Worm (Caenorhabditis elegans) whole organism, late embryonic: ENCODE measurements around the gene R53.8.

ENCODE experiments used
- ceh-9 ChIP-seq: sonication (generic microtip); optimal IDR thresholded peaks from 2 replicates; lab custom pipeline; 2016; ENCODE audit warnings: mild to moderate bottlenecking, missing genetic modification characterization, inconsistent platforms, missing compliant biosample characterization
- dmd-4 ChIP-seq: sonication (generic microtip); optimal IDR thresholded peaks from 2 replicates; lab custom pipeline; 2016; ENCODE audit warnings: borderline replicate concordance, missing genetic modification characterization, missing compliant biosample characterization
- elt-2 ChIP-seq: sonication (generic microtip); optimal IDR thresholded peaks from 2 replicates; lab custom pipeline; 2016; ENCODE audit warnings: missing genetic modification reagents, missing genetic modification characterization, missing compliant biosample characterization
- fkh-10 ChIP-seq: fragments of 150-350 bp; optimal IDR thresholded peaks from 2 replicates; lab custom pipeline; 2014; ENCODE audit warnings: missing biosample characterization, missing genetic modification reagents, missing genetic modification characterization
- nfya-1 ChIP-seq: sonication (generic microtip); optimal IDR thresholded peaks from 2 replicates; lab custom pipeline; 2017; ENCODE audit warnings: missing genetic modification characterization, mild to moderate bottlenecking, missing compliant biosample characterization, antibody characterized with exemption, moderate library complexity
- nhr-11 ChIP-seq: fragments of 150-350 bp; optimal IDR thresholded peaks from 2 replicates; lab custom pipeline; 2014; ENCODE audit warnings: missing biosample characterization, missing genetic modification characterization
- nhr-232 ChIP-seq: sonication (generic microtip); optimal IDR thresholded peaks from 2 replicates; lab custom pipeline; 2016; ENCODE audit warnings: missing genetic modification characterization, missing compliant biosample characterization
- sdc-2 ChIP-seq: sonication (generic microtip); optimal IDR thresholded peaks from 2 replicates; lab custom pipeline; 2016; ENCODE audit warnings: missing genotype, missing genetic modification characterization, missing compliant biosample characterization
- unc-55 ChIP-seq: sonication (generic microtip); optimal IDR thresholded peaks from 2 replicates; lab custom pipeline; 2017; ENCODE audit warnings: missing biosample characterization, missing genetic modification reagents, missing genetic modification characterization
- unc-86 ChIP-seq: sonication (generic microtip); optimal IDR thresholded peaks from 2 replicates; lab custom pipeline; 2016; ENCODE audit warnings: missing genetic modification characterization, missing compliant biosample characterization

DNA sequence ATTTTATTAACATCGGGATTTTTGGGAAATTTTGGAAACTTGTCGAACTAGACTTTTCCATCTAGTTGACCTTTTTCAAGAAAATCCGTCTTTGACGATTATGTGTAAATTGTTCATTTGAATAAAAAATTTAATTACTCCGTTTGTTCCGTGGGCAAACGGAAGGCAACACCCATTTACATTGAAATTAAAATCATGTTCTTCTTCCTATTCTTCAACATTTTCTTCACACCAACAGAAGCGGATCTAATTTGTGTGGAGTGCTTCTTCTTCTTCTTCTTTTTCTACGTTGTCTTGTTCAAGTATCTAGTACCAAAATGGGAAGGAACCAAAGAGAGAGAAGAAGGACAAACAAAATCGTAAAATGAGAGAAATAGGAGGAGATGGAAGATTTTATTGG is 5.9 kb downstream of the R53.8 start:
- no peak for TF ChIP-seq sdc-2 (tag; lab: Kevin White, UChicago)
- no peak for TF ChIP-seq unc-55 (GFP tag; lab: Kevin White, UChicago)
- TF ChIP-seq dmd-4 (tag; lab: Kevin White, UChicago): no peak
- no peak for TF ChIP-seq nfya-1 (tag; lab: Kevin White, UChicago)
- no peak for TF ChIP-seq elt-2 (tag; lab: Kevin White, UChicago)
- no peak for TF ChIP-seq ceh-9 (tag; lab: Kevin White, UChicago)
- TF ChIP-seq unc-86 (tag; lab: Kevin White, UChicago): no peak
- TF ChIP-seq fkh-10 (GFP tag; lab: Kevin White, UChicago): no peak
- no peak for TF ChIP-seq nhr-232 (tag; lab: Kevin White, UChicago)
- TF ChIP-seq nhr-11 (tag; lab: Kevin White, UChicago): no peak
